Worm (Caenorhabditis elegans): Measurements from ENCODE around the gene lad-2.

ce11 chrIV:2960242-2960641, 18.0 kb downstream of the lad-2 start:
- TF ChIP-seq unc-39 (tag; optimal IDR thresholded peaks at IDR 0.05) (no peak), nhr-237 (tag; optimal IDR thresholded peaks at IDR 0.05) (no peak), aly-2 (tag; optimal IDR thresholded peaks at IDR 0.05) (no peak), snpc-4 (tag; optimal IDR thresholded peaks at IDR 0.05) (no peak), nhr-77 (tag; optimal IDR thresholded peaks at IDR 0.05) (no peak), nhr-11 (tag; optimal IDR thresholded peaks at IDR 0.05) (no peak)

Measured in whole organism, L2 larva.